Fruit fly (Drosophila melanogaster) whole organism, adult: ENCODE data around the gene lgs.

Experiments used
- CG12768 ChIP-seq: fragments of 200-800 bp; sonication (Bioruptor generic); optimal IDR thresholded peaks from 2 replicates; lab custom pipeline; 2017; ENCODE audit warnings: missing biosample characterization, missing genetic modification characterization, mild to moderate bottlenecking, moderate library complexity, missing genetic modification reagents
- CG14711 ChIP-seq: fragments of 200-800 bp; sonication (Bioruptor generic); optimal IDR thresholded peaks from 2 replicates; lab custom pipeline; 2018; ENCODE audit warnings: missing biosample characterization, mild to moderate bottlenecking, missing genetic modification characterization, moderate library complexity
- CG5204 ChIP-seq: fragments of 200-800 bp; sonication (Bioruptor generic); optimal IDR thresholded peaks from 2 replicates; lab custom pipeline; 2016; ENCODE audit warnings: missing biosample characterization, missing genetic modification characterization
- Crg-1 ChIP-seq: fragments of 200-800 bp; sonication (Bioruptor generic); optimal IDR thresholded peaks from 2 replicates; lab custom pipeline; 2016; ENCODE audit warnings: missing biosample characterization, missing genetic modification characterization
- Mnt ChIP-seq: fragments of 200-800 bp; sonication (Bioruptor generic); optimal IDR thresholded peaks from 2 replicates; lab custom pipeline; 2016; ENCODE audit warnings: missing biosample characterization, mild to moderate bottlenecking, missing genetic modification characterization
- bab1 ChIP-seq: fragments of 200-800 bp; sonication (Bioruptor generic); optimal IDR thresholded peaks from 3 replicates; lab custom pipeline; 2019; ENCODE audit warnings: missing biosample characterization, mild to moderate bottlenecking, missing genetic modification characterization, moderate library complexity
- cic ChIP-seq: fragments of 200-800 bp; sonication (Bioruptor generic); optimal IDR thresholded peaks from 2 replicates; lab custom pipeline; 2017; ENCODE audit warnings: missing biosample characterization, mild to moderate bottlenecking, missing genetic modification characterization, moderate library complexity
- cnc ChIP-seq, 2 experiments: fragments of >200 bp; optimal IDR thresholded peaks; 2 replicates each; lab custom pipeline; 2017
- kay ChIP-seq: fragments of 200-800 bp; sonication (Bioruptor generic); peaks from one replicate; lab custom pipeline; 2016; ENCODE audit warnings: missing biosample characterization, missing genetic modification characterization, borderline replicate concordance
- ovo ChIP-seq: fragments of 200-800 bp; sonication (Bioruptor generic); optimal IDR thresholded peaks from 2 replicates; lab custom pipeline; 2016; ENCODE audit warnings: missing biosample characterization, missing genetic modification characterization

DNA sequence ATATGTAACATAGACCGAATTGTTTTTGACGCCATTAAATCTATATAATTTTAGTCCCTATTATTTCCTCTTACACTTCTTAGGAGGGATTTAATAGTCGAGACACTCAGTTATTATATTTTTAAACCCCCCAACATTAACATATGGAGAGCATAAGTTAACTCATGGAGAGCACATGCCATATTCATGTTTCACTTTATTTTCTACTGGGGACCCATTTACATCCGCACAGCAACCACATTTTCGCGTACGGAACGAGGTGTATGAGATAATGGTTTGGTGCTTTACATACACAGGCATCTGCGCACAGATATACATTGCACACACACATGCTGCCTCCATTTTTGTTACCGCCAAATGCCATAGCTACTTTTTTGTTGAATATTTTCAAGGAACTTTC is 32.2 kb downstream of the lgs start:
- TF ChIP-seq bab1 (GFP tag; lab: Kevin White, UChicago) (no peak), CG12768 (GFP tag; lab: Kevin White, UChicago) (no peak), cic (no peak), cnc (optimal IDR thresholded peaks at IDR 0.05; lab: Kevin White, UChicago) (no peak), CG5204 (no peak), CG14711 (tag; lab: Kevin White, UChicago) (no peak), kay (no peak), Mnt (GFP tag; lab: Kevin White, UChicago) (no peak), ovo (GFP tag; lab: Kevin White, UChicago) (no peak), Crg-1 (GFP tag; lab: Kevin White, UChicago) (no peak)
